In genomic region chrX:8156502-8156901, ce11 we compare ENCODE assay signal across 8 worm cellular contexts.
TF ChIP-seq lines count a peak whose summit lies in the region.

No protein-coding gene starts in this region.

TF ChIP-seq in whole organism, L1 larva, 84 proteins besides CTCF, POLR2A, EP300 and RAD21 (continues in another document):
- no peak for TF ChIP-seq mab-9 (GFP tag; IDR thresholded peaks at IDR 0.05; lab: Robert Waterston, UW)
- TF ChIP-seq blmp-1 (tag; optimal IDR thresholded peaks at IDR 0.05; lab: Kevin White, UChicago), result peak; percentile 20
- TF ChIP-seq nhr-47 (tag; optimal IDR thresholded peaks at IDR 0.05; lab: Kevin White, UChicago), result peak; percentile 50
- no peak for TF ChIP-seq nhr-76 (tag; optimal IDR thresholded peaks at IDR 0.05; lab: Kevin White, UChicago)
- TF ChIP-seq lin-35 (GFP tag; optimal IDR thresholded peaks at IDR 0.05; lab: Kevin White, UChicago), result peak in 1 of 2 experiments; percentile 57
- TF ChIP-seq nhr-20 (tag; optimal IDR thresholded peaks at IDR 0.05; lab: Kevin White, UChicago), result peak; percentile 65
- TF ChIP-seq xbp-1 (tag; optimal IDR thresholded peaks at IDR 0.05; lab: Kevin White, UChicago), result peak; percentile 37
- no peak for TF ChIP-seq C04F5.9 (tag; optimal IDR thresholded peaks at IDR 0.05; lab: Kevin White, UChicago)
- TF ChIP-seq nhr-90 (tag; optimal IDR thresholded peaks at IDR 0.05; lab: Kevin White, UChicago; ENCODE audit: poor library complexity), result peak; percentile 59
- TF ChIP-seq aly-2 (tag; optimal IDR thresholded peaks at IDR 0.05; lab: Kevin White, UChicago), result no peak
- TF ChIP-seq jun-1 (tag; optimal IDR thresholded peaks at IDR 0.05; lab: Kevin White, UChicago), result no peak

TF ChIP-seq in whole organism, L2 larva, 48 proteins besides CTCF, POLR2A, EP300 and RAD21 (continues in another document):
- peak; percentile 16 for TF ChIP-seq ceh-16 (tag; optimal IDR thresholded peaks at IDR 0.05; lab: Kevin White, UChicago)
- peak; percentile 37 for TF ChIP-seq sma-3 (GFP tag; optimal IDR thresholded peaks at IDR 0.05; lab: Kevin White, UChicago)
- peak; percentile 63 for TF ChIP-seq gmeb-1 (tag; optimal IDR thresholded peaks at IDR 0.05; lab: Kevin White, UChicago)
- peak; percentile 2 for TF ChIP-seq nhr-25 (tag; optimal IDR thresholded peaks at IDR 0.05; lab: Kevin White, UChicago)
- TF ChIP-seq nhr-21 (tag; optimal IDR thresholded peaks at IDR 0.05; lab: Kevin White, UChicago), result peak; percentile 21
- TF ChIP-seq mab-5 (tag; optimal IDR thresholded peaks at IDR 0.05; lab: Kevin White, UChicago), result no peak
- TF ChIP-seq sma-9 (GFP tag; optimal IDR thresholded peaks at IDR 0.05; lab: Kevin White, UChicago), result peak; percentile 45
- no peak for TF ChIP-seq sma-9 (tag; optimal IDR thresholded peaks at IDR 0.05; lab: Kevin White, UChicago)
- peak; percentile 28 for TF ChIP-seq lin-13 (GFP tag; optimal IDR thresholded peaks at IDR 0.05; lab: Kevin White, UChicago)
- peak; percentile 48 for TF ChIP-seq nhr-129 (tag; optimal IDR thresholded peaks at IDR 0.05; lab: Kevin White, UChicago)
- no peak for TF ChIP-seq skn-1 (tag; optimal IDR thresholded peaks at IDR 0.05; lab: Kevin White, UChicago)
- no peak for TF ChIP-seq ztf-1 (GFP tag; conservative IDR thresholded peaks at IDR 0.05; lab: Robert Waterston, UW)

TF ChIP-seq in whole organism, L3 larva, 47 proteins besides CTCF, POLR2A, EP300 and RAD21:
- TF ChIP-seq hmg-11 (tag; optimal IDR thresholded peaks at IDR 0.05; lab: Kevin White, UChicago), result peak; percentile 55
- peak; percentile 40 for TF ChIP-seq nhr-43 (tag; optimal IDR thresholded peaks at IDR 0.05; lab: Kevin White, UChicago; ENCODE audit: poor library complexity, severe bottlenecking)
- peak; percentile 19 for TF ChIP-seq elt-2 (tag; optimal IDR thresholded peaks at IDR 0.05; lab: Kevin White, UChicago)
- peak; percentile 38 for TF ChIP-seq nfya-1 (tag; optimal IDR thresholded peaks at IDR 0.05; lab: Kevin White, UChicago; ENCODE audit: insufficient read depth)
- peak; percentile 20 for TF ChIP-seq pqm-1 (tag; optimal IDR thresholded peaks at IDR 0.05; lab: Kevin White, UChicago)
- TF ChIP-seq nhr-25 (tag; optimal IDR thresholded peaks at IDR 0.05; lab: Kevin White, UChicago), result peak; percentile 61
- no peak for TF ChIP-seq ZK546.5 (tag; optimal IDR thresholded peaks at IDR 0.05; lab: Kevin White, UChicago)
- TF ChIP-seq fkh-10 (GFP tag; optimal IDR thresholded peaks at IDR 0.05; lab: Kevin White, UChicago), result no peak
- peak; percentile 21 for TF ChIP-seq egl-27 (tag; optimal IDR thresholded peaks at IDR 0.05; lab: Kevin White, UChicago)
- TF ChIP-seq pha-4 (tag; optimal IDR thresholded peaks at IDR 0.05; lab: Kevin White, UChicago), result peak; percentile 32

TF ChIP-seq in whole organism, L4 larva, 104 proteins besides CTCF, POLR2A, EP300 and RAD21 (continues in another document):
- 0 out of 2 replicates have a peak, but pooled peaks have one; percentile 9 for TF ChIP-seq nhr-41 (GFP tag; IDR thresholded peaks at IDR 0.05; lab: Robert Waterston, UW)
- peak; percentile 50; the same call in 1 of the 2 replicates for TF ChIP-seq ceh-20 (GFP tag; IDR thresholded peaks at IDR 0.05; lab: Robert Waterston, UW)
- TF ChIP-seq daf-16 (GFP tag; optimal IDR thresholded peaks at IDR 0.05; lab: Kevin White, UChicago), result no peak
- peak; percentile 34 for TF ChIP-seq daf-16 (tag; optimal IDR thresholded peaks at IDR 0.05; lab: Kevin White, UChicago)
- no peak for TF ChIP-seq tra-1 (GFP tag; IDR thresholded peaks at IDR 0.05; lab: Robert Waterston, UW)
- TF ChIP-seq mep-1 (tag; optimal IDR thresholded peaks at IDR 0.05; lab: Kevin White, UChicago), result peak; percentile 64
- TF ChIP-seq php-3 (GFP tag; IDR thresholded peaks at IDR 0.05; lab: Robert Waterston, UW), result peak; percentile 44; the same call in 1 of the 2 replicates
- peak; percentile 78 for TF ChIP-seq egl-43 (GFP tag; IDR thresholded peaks at IDR 0.05; lab: Robert Waterston, UW)
- TF ChIP-seq dmd-8 (GFP tag; IDR thresholded peaks at IDR 0.05; lab: Robert Waterston, UW), result 0 out of 2 replicates have a peak, but pooled peaks have one; percentile 60
- no peak for TF ChIP-seq ztf-11 (tag; optimal IDR thresholded peaks at IDR 0.05; lab: Kevin White, UChicago)
- no peak for TF ChIP-seq set-16 (GFP tag; IDR thresholded peaks at IDR 0.05; lab: Robert Waterston, UW)

TF ChIP-seq in whole organism, early embryonic, 17 proteins besides CTCF, POLR2A, EP300 and RAD21:
- TF ChIP-seq tbx-11 (GFP tag; IDR thresholded peaks at IDR 0.05; lab: Robert Waterston, UW) (0 out of 2 replicates have a peak, but pooled peaks have one; percentile 27), hnd-1 (tag; optimal IDR thresholded peaks at IDR 0.05; lab: Kevin White, UChicago) (no peak), pes-1 (GFP tag; IDR thresholded peaks at IDR 0.05; lab: Robert Waterston, UW) (0 out of 2 replicates have a peak, but pooled peaks have one; percentile 30), scrt-1 (GFP tag; IDR thresholded peaks at IDR 0.05; lab: Robert Waterston, UW) (no peak), sea-1 (GFP tag; conservative IDR thresholded peaks at IDR 0.05; lab: Robert Waterston, UW) (peak; percentile 45), tbx-37 (GFP tag; conservative IDR thresholded peaks at IDR 0.05; lab: Robert Waterston, UW) (0 out of 2 replicates have a peak, but pooled peaks have one; percentile 21), ceh-13 (GFP tag; optimal IDR thresholded peaks at IDR 0.05; lab: Kevin White, UChicago) (no peak), hmbx-1 (tag; optimal IDR thresholded peaks at IDR 0.05; lab: Kevin White, UChicago) (no peak), B0310.2 (tag; optimal IDR thresholded peaks at IDR 0.05; lab: Kevin White, UChicago) (no peak), flt-1 (GFP tag; IDR thresholded peaks at IDR 0.05; lab: Robert Waterston, UW) (0 out of 2 replicates have a peak, but pooled peaks have one; percentile 37)

TF ChIP-seq in whole organism, late embryonic, 69 proteins besides CTCF, POLR2A, EP300 and RAD21:
- TF ChIP-seq ceh-45 (GFP tag; IDR thresholded peaks at IDR 0.05; lab: Robert Waterston, UW) (0 out of 2 replicates have a peak, but pooled peaks have one; percentile 17), sox-2 (GFP tag; IDR thresholded peaks at IDR 0.05; lab: Robert Waterston, UW) (no peak), unc-55 (GFP tag; optimal IDR thresholded peaks at IDR 0.05; lab: Kevin White, UChicago) (no peak)

TF ChIP-seq in whole organism, midembryonic, 9 proteins besides CTCF, POLR2A, EP300 and RAD21:
- TF ChIP-seq T22C8.4 (GFP tag; IDR thresholded peaks at IDR 0.05; lab: Robert Waterston, UW) (no peak), tab-1 (GFP tag; IDR thresholded peaks at IDR 0.05; lab: Robert Waterston, UW) (peak; percentile 12; the same call in 1 of the 2 replicates), med-1 (GFP tag; optimal IDR thresholded peaks at IDR 0.05; lab: Kevin White, UChicago; ENCODE audit: insufficient read depth) (no peak), flt-1 (GFP tag; IDR thresholded peaks at IDR 0.05; lab: Robert Waterston, UW) (peak; percentile 33; the same call in 1 of the 2 replicates), ztf-29 (GFP tag; IDR thresholded peaks at IDR 0.05; lab: Robert Waterston, UW) (peak; percentile 71; the same call in 1 of the 2 replicates), ref-1 (GFP tag; conservative IDR thresholded peaks at IDR 0.05; lab: Robert Waterston, UW) (0 out of 2 replicates have a peak, but pooled peaks have one; percentile 40), klf-2 (GFP tag; conservative IDR thresholded peaks at IDR 0.05; lab: Robert Waterston, UW) (0 out of 2 replicates have a peak, but pooled peaks have one; percentile 13), ztf-23 (GFP tag; IDR thresholded peaks at IDR 0.05; lab: Robert Waterston, UW) (no peak), cog-1 (tag; optimal IDR thresholded peaks at IDR 0.05; lab: Kevin White, UChicago) (no peak)

TF ChIP-seq in whole organism, young adult, 124 proteins besides CTCF, POLR2A, EP300 and RAD21 (continues in another document):
- no peak for TF ChIP-seq egrh-3 (GFP tag; IDR thresholded peaks at IDR 0.05; lab: Robert Waterston, UW)
- no peak for TF ChIP-seq aptf-2 (GFP tag; conservative IDR thresholded peaks at IDR 0.05; lab: Robert Waterston, UW)
- TF ChIP-seq ccch-3 (GFP tag; optimal IDR thresholded peaks at IDR 0.05; lab: Kevin White, UChicago), result no peak
- no peak for TF ChIP-seq dpl-1 (GFP tag; optimal IDR thresholded peaks at IDR 0.05; lab: Kevin White, UChicago)
- TF ChIP-seq lir-1 (GFP tag; conservative IDR thresholded peaks at IDR 0.05; lab: Robert Waterston, UW), result 0 out of 2 replicates have a peak, but pooled peaks have one; percentile 6
- no peak for TF ChIP-seq pha-4 (tag; optimal IDR thresholded peaks at IDR 0.05; lab: Kevin White, UChicago)
- TF ChIP-seq somi-1 (GFP tag; optimal IDR thresholded peaks at IDR 0.05; lab: Kevin White, UChicago), result no peak
- peak; percentile 67 for TF ChIP-seq snpc-4 (GFP tag; optimal IDR thresholded peaks at IDR 0.05; lab: Kevin White, UChicago)
- TF ChIP-seq snpc-4 (tag; optimal IDR thresholded peaks at IDR 0.05; lab: Kevin White, UChicago), result peak in 2 of 4 experiments; percentile 35 to 44
- TF ChIP-seq mxl-1 (tag; optimal IDR thresholded peaks at IDR 0.05; lab: Kevin White, UChicago), result no peak
- no peak for TF ChIP-seq B0035.1 (tag; optimal IDR thresholded peaks at IDR 0.05; lab: Kevin White, UChicago)
- TF ChIP-seq ZK185.1 (tag; optimal IDR thresholded peaks at IDR 0.05; lab: Kevin White, UChicago; ENCODE audit: poor library complexity, severe bottlenecking), result peak; percentile 70
- peak; percentile 38 for TF ChIP-seq snpc-1.1 (tag; optimal IDR thresholded peaks at IDR 0.05; lab: Kevin White, UChicago; ENCODE audit: insufficient read depth)
- TF ChIP-seq F33H1.4 (GFP tag; IDR thresholded peaks at IDR 0.05; lab: Robert Waterston, UW), result no peak
- no peak for TF ChIP-seq repo-1 (tag; optimal IDR thresholded peaks at IDR 0.05; lab: Kevin White, UChicago)
- 0 out of 2 replicates have a peak, but pooled peaks have one; percentile 18 for TF ChIP-seq attf-3 (GFP tag; conservative IDR thresholded peaks at IDR 0.05; lab: Robert Waterston, UW)
- no peak for TF ChIP-seq cebp-1 (GFP tag; IDR thresholded peaks at IDR 0.05; lab: Robert Waterston, UW)
- peak; percentile 53 for TF ChIP-seq cebp-1 (tag; optimal IDR thresholded peaks at IDR 0.05; lab: Kevin White, UChicago)
- TF ChIP-seq hmg-1.2 (GFP tag; IDR thresholded peaks at IDR 0.05; lab: Robert Waterston, UW), result peak; percentile 71
- no peak for TF ChIP-seq atf-7 (tag; optimal IDR thresholded peaks at IDR 0.05; lab: Kevin White, UChicago)
- no peak for TF ChIP-seq madf-10 (tag; optimal IDR thresholded peaks at IDR 0.05; lab: Kevin White, UChicago)
- no peak for TF ChIP-seq egl-44 (GFP tag; IDR thresholded peaks at IDR 0.05; lab: Robert Waterston, UW)
- TF ChIP-seq hmg-20 (GFP tag; IDR thresholded peaks at IDR 0.05; lab: Robert Waterston, UW), result 0 out of 2 replicates have a peak, but pooled peaks have one; percentile 51
- TF ChIP-seq bed-1 (GFP tag; IDR thresholded peaks at IDR 0.05; lab: Robert Waterston, UW), result no peak
- no peak for TF ChIP-seq hlh-12 (tag; optimal IDR thresholded peaks at IDR 0.05; lab: Kevin White, UChicago)
- TF ChIP-seq die-1 (tag; optimal IDR thresholded peaks at IDR 0.05; lab: Kevin White, UChicago), result peak; percentile 69
- TF ChIP-seq sea-2 (GFP tag; IDR thresholded peaks at IDR 0.05; lab: Robert Waterston, UW), result no peak
- TF ChIP-seq nhr-179 (tag; optimal IDR thresholded peaks at IDR 0.05; lab: Kevin White, UChicago), result no peak
